Worm (Caenorhabditis elegans) whole organism, L2 larva: ENCODE results near the gene mnp-1.
A peak's percentile ranks its signal among the peaks of the same experiment; 100 is the strongest.
"Not testable (repeated sequence)": the region's sequence is repeated elsewhere in the genome, so short reads cannot be mapped to it uniquely, and the experiment has no call there.

ENCODE experiments used
- C34F6.9 ChIP-seq: fragments of 150-350 bp; optimal IDR thresholded peaks from 2 replicates; lab custom pipeline; 2014; ENCODE audit warnings: missing biosample characterization, missing genetic modification characterization
- F13H6.1 ChIP-seq: sonication (generic microtip); optimal IDR thresholded peaks from 2 replicates; lab custom pipeline; 2016; ENCODE audit warnings: missing genetic modification characterization, missing compliant biosample characterization
- Y55F3AM.14 ChIP-seq: fragments of 200-800 bp; sonication (Bioruptor generic); optimal IDR thresholded peaks from 2 replicates; lab custom pipeline; 2018; ENCODE audit warnings: mild to moderate bottlenecking, missing genetic modification characterization, missing compliant biosample characterization
- crh-2 ChIP-seq: sonication (generic microtip); optimal IDR thresholded peaks from 2 replicates; lab custom pipeline; 2017; ENCODE audit warnings: missing biosample characterization, missing genetic modification characterization
- egl-27 ChIP-seq: sonication (generic microtip); optimal IDR thresholded peaks from 3 replicates; lab custom pipeline; 2017; ENCODE audit warnings: missing biosample characterization, missing genetic modification reagents, missing genetic modification characterization
- fos-1 ChIP-seq: fragments of 150-350 bp; optimal IDR thresholded peaks from 2 replicates; lab custom pipeline; 2014; ENCODE audit warnings: missing biosample characterization, missing genetic modification characterization
- gmeb-1 ChIP-seq: fragments of 150-350 bp; optimal IDR thresholded peaks from 2 replicates; lab custom pipeline; 2014; ENCODE audit warnings: missing biosample characterization, missing genetic modification characterization
- lin-13 ChIP-seq: fragments of 150-350 bp; optimal IDR thresholded peaks from 2 replicates; lab custom pipeline; 2014; ENCODE audit warnings: missing biosample characterization, missing genetic modification reagents, missing genetic modification characterization
- lsy-2 ChIP-seq, 2 experiments: fragments of 150-350 bp in 1 of 2; sonication (generic microtip) in 1 of 2; optimal IDR thresholded peaks; 2 replicates each; lab custom pipeline; 2014 to 2017; ENCODE audit warnings: missing biosample characterization in 2 of 2, missing genetic modification characterization in 2 of 2
- nhr-129 ChIP-seq: fragments of 150-350 bp; optimal IDR thresholded peaks from 2 replicates; lab custom pipeline; 2014; ENCODE audit warnings: missing biosample characterization, missing genetic modification characterization
- nhr-21 ChIP-seq: fragments of 150-350 bp; optimal IDR thresholded peaks from 2 replicates; lab custom pipeline; 2014; ENCODE audit warnings: missing biosample characterization, missing genetic modification characterization
- nhr-25 ChIP-seq: fragments of 150-350 bp; sonication (generic microtip); optimal IDR thresholded peaks from 3 replicates; lab custom pipeline; 2014; ENCODE audit warnings: missing biosample characterization, missing genetic modification characterization
- nhr-6 ChIP-seq: fragments of 150-350 bp; optimal IDR thresholded peaks from 2 replicates; lab custom pipeline; 2014; ENCODE audit warnings: missing biosample characterization, missing genetic modification characterization
- sma-3 ChIP-seq: sonication (generic microtip); optimal IDR thresholded peaks from 2 replicates; lab custom pipeline; 2016; ENCODE audit warnings: missing genetic modification reagents, missing genetic modification characterization, missing compliant biosample characterization
- sma-9 ChIP-seq, 2 experiments: fragments of 150-350 bp in 1 of 2; sonication (generic microtip) in 1 of 2; optimal IDR thresholded peaks; 2 replicates each; lab custom pipeline; 2014 to 2016; ENCODE audit warnings: missing genetic modification characterization in 2 of 2, mild to moderate bottlenecking in 1 of 2, missing biosample characterization in 1 of 2, missing compliant biosample characterization in 1 of 2, missing genetic modification reagents in 1 of 2, moderate library complexity in 1 of 2
- snpc-4 ChIP-seq: fragments of 150-350 bp; optimal IDR thresholded peaks from 2 replicates; lab custom pipeline; 2014; ENCODE audit warnings: missing biosample characterization, missing genetic modification characterization
- unc-55 ChIP-seq: fragments of 150-350 bp; sonication (generic microtip); optimal IDR thresholded peaks from 3 replicates; lab custom pipeline; 2014; ENCODE audit warnings: missing biosample characterization, missing genetic modification reagents, missing genetic modification characterization

The mnp-1 gene

DNA sequence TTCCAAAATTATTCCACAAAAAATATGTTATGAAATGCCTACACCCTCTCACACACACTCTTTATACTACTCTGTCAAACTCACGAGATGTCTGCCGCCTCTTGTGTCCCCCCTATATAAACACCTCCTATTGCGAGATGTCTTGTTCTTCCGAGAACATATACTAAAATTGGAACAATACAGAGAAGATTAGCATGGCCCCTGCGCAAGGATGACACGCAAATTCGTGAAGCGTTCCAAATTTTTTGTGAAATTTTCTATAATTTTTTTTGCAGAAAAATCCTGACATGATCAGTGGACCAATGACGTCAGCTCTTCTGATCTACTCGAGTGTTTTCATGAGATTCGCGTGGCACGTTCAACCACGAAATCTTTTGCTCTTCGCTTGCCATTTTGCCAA, 57.6 kb downstream of the mnp-1 start:
- TF ChIP-seq snpc-4 (tag; lab: Kevin White, UChicago): peak; percentile 97
- TF ChIP-seq lin-13 (GFP tag; lab: Kevin White, UChicago): peak; percentile 38
- TF ChIP-seq gmeb-1 (tag; lab: Kevin White, UChicago): peak; percentile 53
- peak; percentile 79 for TF ChIP-seq sma-9 (GFP tag; optimal IDR thresholded peaks at IDR 0.05; lab: Kevin White, UChicago)
- TF ChIP-seq sma-9 (tag; optimal IDR thresholded peaks at IDR 0.05; lab: Kevin White, UChicago): not testable (repeated sequence)
- peak; percentile 17 for TF ChIP-seq nhr-21 (tag; lab: Kevin White, UChicago)
- peak; percentile 36 for TF ChIP-seq crh-2 (tag; lab: Kevin White, UChicago)
- peak; percentile 32 for TF ChIP-seq nhr-129 (tag; lab: Kevin White, UChicago)
- TF ChIP-seq nhr-6 (tag; lab: Kevin White, UChicago): peak; percentile 16
- TF ChIP-seq C34F6.9 (tag; lab: Kevin White, UChicago): peak; percentile 73
- peak; percentile 36 for TF ChIP-seq Y55F3AM.14 (GFP tag; lab: Kevin White, UChicago)
- peak; percentile 46 to 73 for TF ChIP-seq lsy-2 (tag; optimal IDR thresholded peaks at IDR 0.05; lab: Kevin White, UChicago)
- TF ChIP-seq unc-55 (GFP tag; lab: Kevin White, UChicago): peak; percentile 69
- peak; percentile 40 for TF ChIP-seq sma-3 (GFP tag; lab: Kevin White, UChicago)
- TF ChIP-seq egl-27 (tag; lab: Kevin White, UChicago): peak; percentile 13
- peak; percentile 37 for TF ChIP-seq nhr-25 (tag; lab: Kevin White, UChicago)
- peak; percentile 45 for TF ChIP-seq F13H6.1 (tag; lab: Kevin White, UChicago)
- peak; percentile 12 for TF ChIP-seq fos-1
